Worm (Caenorhabditis elegans): Measurements from ENCODE around the gene srh-237.

- no peak for TF ChIP-seq mdl-1 (tag; optimal IDR thresholded peaks at IDR 0.05)
- no peak for TF ChIP-seq aly-2 (tag; optimal IDR thresholded peaks at IDR 0.05)
- no peak for TF ChIP-seq jun-1 (tag; optimal IDR thresholded peaks at IDR 0.05)
- TF ChIP-seq nhr-77 (tag; optimal IDR thresholded peaks at IDR 0.05) = no peak
- no peak for TF ChIP-seq pha-4 (tag; optimal IDR thresholded peaks at IDR 0.05)
- no peak for TF ChIP-seq sea-2 (GFP tag; optimal IDR thresholded peaks at IDR 0.05)
- no peak for TF ChIP-seq nhr-11 (tag; optimal IDR thresholded peaks at IDR 0.05)
- TF ChIP-seq lin-39 (tag; optimal IDR thresholded peaks at IDR 0.05) = no peak
- no peak for TF ChIP-seq lin-15B (tag; optimal IDR thresholded peaks at IDR 0.05)
- TF ChIP-seq zag-1 (tag; optimal IDR thresholded peaks at IDR 0.05) = no peak
- TF ChIP-seq nhr-76 (tag; optimal IDR thresholded peaks at IDR 0.05) = no peak
- no peak for TF ChIP-seq fkh-10 (GFP tag; optimal IDR thresholded peaks at IDR 0.05)
- TF ChIP-seq ZK546.5 (tag; optimal IDR thresholded peaks at IDR 0.05) = no peak
Measured at ce11 chrV:17044500-17044899, 45.7 kb upstream of the srh-237 start, which contains the start of gene F28B1.2.

Data from whole organism, L3 larva.